Worm (Caenorhabditis elegans) whole organism, midembryonic: ENCODE results near the gene elo-7.

Experiments used
- flt-1 ChIP-seq: fragments of 200-800 bp; sonication (Bioruptor generic); IDR thresholded peaks from 2 replicates; pipeline ENCODE4 v1.3.6; 2022; ENCODE audit warnings: missing genetic modification characterization, missing compliant biosample characterization
- ref-1 ChIP-seq: fragments of 200-800 bp; sonication (Bioruptor generic); conservative IDR thresholded peaks from 2 replicates; pipeline ENCODE4 v1.3.6; 2022; ENCODE audit warnings: missing genetic modification reagents, missing genetic modification characterization, missing compliant biosample characterization
- ztf-23 ChIP-seq: fragments of 200-800 bp; sonication (Bioruptor generic); IDR thresholded peaks from 2 replicates; pipeline ENCODE4 v1.3.6; 2022; ENCODE audit warnings: missing genetic modification reagents, missing genetic modification characterization, missing compliant biosample characterization
- ztf-29 ChIP-seq: fragments of 200-800 bp; sonication (Bioruptor generic); IDR thresholded peaks from 2 replicates; pipeline ENCODE4 v1.3.6; 2022; ENCODE audit warnings: missing genetic modification reagents, missing genetic modification characterization, missing compliant biosample characterization

DNA sequence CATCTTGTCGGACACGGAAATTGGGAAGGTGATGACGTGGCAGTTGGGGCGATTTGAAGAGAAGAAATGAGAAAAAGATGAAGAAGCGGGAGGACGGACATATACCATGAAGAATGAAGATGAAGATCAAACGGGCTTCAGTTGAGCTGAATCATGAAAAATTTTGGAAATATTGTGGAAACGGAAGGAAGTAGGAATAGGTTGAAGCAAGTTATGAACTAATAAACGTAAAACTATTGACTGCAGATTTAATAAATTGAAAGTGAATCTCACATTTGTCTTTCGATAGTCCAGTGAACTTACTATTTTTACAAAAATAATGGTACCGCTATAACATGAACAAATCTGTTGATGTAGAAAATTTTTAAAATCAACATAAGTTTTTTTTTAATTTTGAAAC is 36.8 kb downstream of the elo-7 start, which contains the start of gene lron-14:
- no peak for TF ChIP-seq ref-1 (GFP tag; lab: Robert Waterston, UW)
- no peak for TF ChIP-seq flt-1
- TF ChIP-seq ztf-23: no peak
- no peak for TF ChIP-seq ztf-29
